Fruit fly (Drosophila melanogaster) whole organism, embryonic: ENCODE data around the gene gce.

Experiments used
- Atf-2 ChIP-seq: fragments of 200-800 bp; sonication (Bioruptor generic); optimal IDR thresholded peaks from 2 replicates; lab custom pipeline; 2016; ENCODE audit warnings: missing biosample characterization, missing genetic modification characterization
- CG1024 ChIP-seq: fragments of 200-800 bp; sonication (Bioruptor generic); IDR thresholded peaks from 2 replicates; pipeline ENCODE4 v1.3.6; 2022; ENCODE audit warnings: missing biosample characterization, missing genetic modification characterization
- CG1233 ChIP-seq: fragments of 200-800 bp; sonication (Bioruptor generic); optimal IDR thresholded peaks from 4 replicates; lab custom pipeline; 2018; ENCODE audit warnings: missing biosample characterization, mild to moderate bottlenecking, missing genetic modification characterization
- CG12744 ChIP-seq: fragments of 200-800 bp; sonication (Bioruptor generic); optimal IDR thresholded peaks from 2 replicates; lab custom pipeline; 2016; ENCODE audit warnings: missing biosample characterization, missing genetic modification characterization
- CG14014 ChIP-seq: fragments of 200-800 bp; sonication (Bioruptor generic); IDR thresholded peaks from 2 replicates; pipeline ENCODE4 v1.3.6; 2022; ENCODE audit warnings: missing biosample characterization, missing genetic modification characterization
- CG14050 ChIP-seq: fragments of 200-800 bp; sonication (Bioruptor generic); IDR thresholded peaks from 3 replicates; pipeline ENCODE4 v1.3.6; 2022; ENCODE audit warnings: missing biosample characterization, missing genetic modification characterization
- CG15011 ChIP-seq: fragments of 200-800 bp; sonication (Bioruptor generic); optimal IDR thresholded peaks from 3 replicates; lab custom pipeline; 2018; ENCODE audit warnings: missing biosample characterization, mild to moderate bottlenecking, missing genetic modification characterization
- CG15269 ChIP-seq: fragments of 200-800 bp; sonication (Bioruptor generic); optimal IDR thresholded peaks from 2 replicates; lab custom pipeline; 2018; ENCODE audit warnings: missing biosample characterization, mild to moderate bottlenecking, missing genetic modification characterization, moderate library complexity
- CG1603 ChIP-seq: fragments of 200-800 bp; sonication (Bioruptor generic); optimal IDR thresholded peaks from 2 replicates; lab custom pipeline; 2019; ENCODE audit warnings: missing biosample characterization, mild to moderate bottlenecking, missing genetic modification characterization, moderate library complexity
- CG16779 ChIP-seq: fragments of 200-800 bp; sonication (Bioruptor generic); IDR thresholded peaks from 2 replicates; pipeline ENCODE4 v1.3.6; 2022; ENCODE audit warnings: missing biosample characterization, missing genetic modification characterization
- CG17186 ChIP-seq: fragments of 200-800 bp; sonication (Bioruptor generic); optimal IDR thresholded peaks from 3 replicates; lab custom pipeline; 2017; ENCODE audit warnings: missing biosample characterization, missing genetic modification reagents, missing genetic modification characterization
- CG17912 ChIP-seq: fragments of 200-800 bp; sonication (Bioruptor generic); optimal IDR thresholded peaks from 2 replicates; lab custom pipeline; 2018; ENCODE audit warnings: missing biosample characterization, mild to moderate bottlenecking, missing genetic modification characterization
- CG18476 ChIP-seq: fragments of 200-800 bp; sonication (Bioruptor generic); optimal IDR thresholded peaks from 2 replicates; lab custom pipeline; 2016; ENCODE audit warnings: missing biosample characterization, mild to moderate bottlenecking, missing genetic modification characterization
- CG2116 ChIP-seq: fragments of 200-800 bp; sonication (Bioruptor generic); optimal IDR thresholded peaks from 3 replicates; lab custom pipeline; 2018; ENCODE audit warnings: missing biosample characterization, mild to moderate bottlenecking, missing genetic modification characterization
- CG30431 ChIP-seq: fragments of 200-800 bp; sonication (Bioruptor generic); optimal IDR thresholded peaks from 2 replicates; lab custom pipeline; 2017; ENCODE audit warnings: missing biosample characterization, missing genetic modification characterization
- CG34376 ChIP-seq: fragments of 200-800 bp; sonication (Bioruptor generic); optimal IDR thresholded peaks from 2 replicates; lab custom pipeline; 2018; ENCODE audit warnings: missing biosample characterization, mild to moderate bottlenecking, missing genetic modification characterization
- CG3995 ChIP-seq: fragments of 200-800 bp; sonication (Bioruptor generic); optimal IDR thresholded peaks from 3 replicates; lab custom pipeline; 2016; ENCODE audit warnings: missing biosample characterization, missing genetic modification characterization
- CG8388 ChIP-seq: fragments of 200-800 bp; sonication (Bioruptor generic); optimal IDR thresholded peaks from 2 replicates; lab custom pipeline; 2019; ENCODE audit warnings: missing biosample characterization, mild to moderate bottlenecking, missing genetic modification characterization, moderate library complexity
- CG9437 ChIP-seq: fragments of 200-800 bp; sonication (Bioruptor generic); optimal IDR thresholded peaks from 2 replicates; lab custom pipeline; 2018; ENCODE audit warnings: missing biosample characterization, mild to moderate bottlenecking, missing genetic modification characterization
- CG9727 ChIP-seq: fragments of 200-800 bp; sonication (Bioruptor generic); optimal IDR thresholded peaks from 3 replicates; lab custom pipeline; 2017; ENCODE audit warnings: missing biosample characterization, mild to moderate bottlenecking, missing genetic modification characterization
- CTCF ChIP-seq: fragments of 200-800 bp; sonication (Bioruptor generic); optimal IDR thresholded peaks from 2 replicates; lab custom pipeline; 2017; ENCODE audit warnings: missing biosample characterization, mild to moderate bottlenecking, missing genetic modification characterization, moderate library complexity
- CkIIα-i1 ChIP-seq: fragments of 200-800 bp; sonication (Bioruptor generic); IDR thresholded peaks from 2 replicates; pipeline ENCODE4 v1.3.6; 2022; ENCODE audit warnings: missing biosample characterization, missing genetic modification characterization
- CoRest ChIP-seq: fragments of 200-800 bp; sonication (Bioruptor generic); optimal IDR thresholded peaks from 3 replicates; lab custom pipeline; 2018; ENCODE audit warnings: missing biosample characterization, mild to moderate bottlenecking, missing genetic modification characterization, moderate library complexity
- D19A ChIP-seq: fragments of 200-800 bp; optimal IDR thresholded peaks from 3 replicates; lab custom pipeline; 2019; ENCODE audit warnings: missing biosample characterization, mild to moderate bottlenecking, missing genetic modification characterization, moderate library complexity
- Dp ChIP-seq: fragments of 200-800 bp; sonication (Bioruptor generic); optimal IDR thresholded peaks from 2 replicates; lab custom pipeline; 2018; ENCODE audit warnings: missing biosample characterization, mild to moderate bottlenecking, missing genetic modification characterization, moderate library complexity
- Fer1 ChIP-seq: fragments of 200-800 bp; sonication (Bioruptor generic); optimal IDR thresholded peaks from 2 replicates; lab custom pipeline; 2017; ENCODE audit warnings: missing biosample characterization, mild to moderate bottlenecking, missing genetic modification characterization
- Fer2 ChIP-seq: fragments of 200-800 bp; sonication (Bioruptor generic); optimal IDR thresholded peaks from 2 replicates; lab custom pipeline; 2018; ENCODE audit warnings: missing biosample characterization, mild to moderate bottlenecking, missing genetic modification characterization, moderate library complexity
- Hr3 ChIP-seq: fragments of 200-800 bp; sonication (Bioruptor generic); optimal IDR thresholded peaks from 3 replicates; lab custom pipeline; 2016; ENCODE audit warnings: missing biosample characterization, missing genetic modification characterization
- Hr51 ChIP-seq, 2 experiments: fragments of 200-800 bp; sonication (Bioruptor generic); optimal IDR thresholded peaks; 2 replicates in 1 of 2; 3 replicates in 1 of 2; lab custom pipeline; 2016 to 2018; ENCODE audit warnings: missing biosample characterization in 2 of 2, missing genetic modification characterization in 2 of 2, mild to moderate bottlenecking in 1 of 2, moderate library complexity in 1 of 2
- Jarid2 ChIP-seq: fragments of 200-800 bp; sonication (Bioruptor generic); optimal IDR thresholded peaks from 3 replicates; lab custom pipeline; 2017; ENCODE audit warnings: mild to moderate bottlenecking, missing biosample characterization, missing genetic modification reagents, missing genetic modification characterization
- Kr ChIP-seq: fragments of 200-800 bp; sonication (Bioruptor generic); optimal IDR thresholded peaks from 2 replicates; lab custom pipeline; 2017; ENCODE audit warnings: missing biosample characterization, mild to moderate bottlenecking, missing genetic modification characterization
- Neu2 ChIP-seq: fragments of 200-800 bp; sonication (Bioruptor generic); optimal IDR thresholded peaks from 3 replicates; lab custom pipeline; 2016; ENCODE audit warnings: missing biosample characterization, missing genetic modification characterization, borderline replicate concordance
- Pdp1 ChIP-seq, 2 experiments: fragments of 200-800 bp; sonication (Bioruptor generic); optimal IDR thresholded peaks; 3 replicates each; lab custom pipeline; 2016; ENCODE audit warnings: missing biosample characterization in 2 of 2, missing genetic modification characterization in 2 of 2, mild to moderate bottlenecking in 1 of 2, moderate library complexity in 1 of 2
- Scr ChIP-seq: fragments of 200-800 bp; sonication (Bioruptor generic); IDR thresholded peaks from 2 replicates; pipeline ENCODE4 v1.3.6; 2022; ENCODE audit warnings: missing biosample characterization, missing genetic modification characterization; ENCODE audit not compliant: partially characterized antibody
- Spps ChIP-seq: fragments of 200-800 bp; sonication (Bioruptor generic); optimal IDR thresholded peaks from 2 replicates; lab custom pipeline; 2018; ENCODE audit warnings: missing biosample characterization, mild to moderate bottlenecking, missing genetic modification characterization
- TFAM ChIP-seq: fragments of 200-800 bp; sonication (Bioruptor generic); optimal IDR thresholded peaks from 2 replicates; lab custom pipeline; 2017; ENCODE audit warnings: missing biosample characterization, missing genetic modification characterization, inconsistent platforms
- Usf ChIP-seq: fragments of 200-800 bp; sonication (Bioruptor generic); optimal IDR thresholded peaks from 2 replicates; lab custom pipeline; 2017; ENCODE audit warnings: missing genotype, missing biosample characterization, missing genetic modification characterization
- Xbp1 ChIP-seq: fragments of 200-800 bp; sonication (Bioruptor generic); optimal IDR thresholded peaks from 3 replicates; lab custom pipeline; 2016; ENCODE audit warnings: missing biosample characterization, mild to moderate bottlenecking, missing genetic modification characterization
- YL-1 ChIP-seq: fragments of 200-800 bp; sonication (Bioruptor generic); optimal IDR thresholded peaks from 3 replicates; lab custom pipeline; 2017; ENCODE audit warnings: missing biosample characterization, mild to moderate bottlenecking, missing genetic modification characterization
- chif ChIP-seq, 2 experiments: fragments of 200-800 bp; sonication (Bioruptor generic); optimal IDR thresholded peaks; 3 replicates each; lab custom pipeline; 2016; ENCODE audit warnings: missing biosample characterization in 2 of 2, missing genetic modification characterization in 2 of 2
- gce ChIP-seq: fragments of 200-800 bp; sonication (Bioruptor generic); IDR thresholded peaks from 3 replicates; pipeline ENCODE4 v1.3.6; 2022; ENCODE audit warnings: missing biosample characterization, missing genetic modification characterization
- her ChIP-seq: fragments of 200-800 bp; sonication (Bioruptor generic); optimal IDR thresholded peaks from 2 replicates; lab custom pipeline; 2016; ENCODE audit warnings: missing biosample characterization, missing genetic modification characterization
- lmd ChIP-seq: fragments of 200-800 bp; sonication (Bioruptor generic); IDR thresholded peaks from 2 replicates; pipeline ENCODE4 v1.3.6; 2022; ENCODE audit warnings: missing biosample characterization, missing genetic modification characterization
- sd ChIP-seq: fragments of 200-800 bp; sonication (Bioruptor generic); optimal IDR thresholded peaks from 3 replicates; lab custom pipeline; 2018; ENCODE audit warnings: missing biosample characterization, mild to moderate bottlenecking, missing genetic modification characterization, moderate library complexity
- sens ChIP-seq: fragments of 200-800 bp; sonication (Bioruptor generic); peaks from one replicate; lab custom pipeline; 2016; ENCODE audit warnings: missing biosample characterization, missing genetic modification characterization
- shn ChIP-seq: fragments of 200-800 bp; sonication (Bioruptor generic); optimal IDR thresholded peaks from 3 replicates; lab custom pipeline; 2016; ENCODE audit warnings: missing biosample characterization, missing genetic modification characterization
- sqz ChIP-seq: fragments of 200-800 bp; sonication (Bioruptor generic); optimal IDR thresholded peaks from 3 replicates; lab custom pipeline; 2018; ENCODE audit warnings: missing biosample characterization, mild to moderate bottlenecking, missing genetic modification characterization
- trem ChIP-seq: fragments of 200-800 bp; optimal IDR thresholded peaks from 3 replicates; lab custom pipeline; 2019; ENCODE audit warnings: missing biosample characterization, mild to moderate bottlenecking, missing genetic modification characterization, moderate library complexity
- unc-4 ChIP-seq: fragments of 200-800 bp; sonication (Bioruptor generic); IDR thresholded peaks from 2 replicates; pipeline ENCODE4 v1.3.6; 2022; ENCODE audit warnings: missing biosample characterization, missing genetic modification characterization; ENCODE audit not compliant: partially characterized antibody
- usp ChIP-seq: fragments of >200 bp; optimal IDR thresholded peaks from 2 replicates; lab custom pipeline; 2017; ENCODE audit warnings: missing biosample characterization, missing genetic modification characterization

The gce gene

dm6 chrX:15333066-15333874, 35.7 kb downstream of the gce start, which contains the start of the genes CG9114 and HDAC6 (continued):
- TF ChIP-seq Xbp1 (GFP tag; lab: Kevin White, UChicago): no peak
- TF ChIP-seq sd (tag; lab: Kevin White, UChicago): peak; percentile 96
- no peak for TF ChIP-seq chif (GFP tag; optimal IDR thresholded peaks at IDR 0.05; lab: Kevin White, UChicago)
- no peak for TF ChIP-seq Fer1 (GFP tag; lab: Kevin White, UChicago)
- TF ChIP-seq CG14050 (GFP tag; lab: Robert Waterston, UW): no peak
- TF ChIP-seq CG9727 (GFP tag; lab: Kevin White, UChicago): peak; percentile 41
- TF ChIP-seq CG30431 (GFP tag; lab: Kevin White, UChicago): no peak
- no peak for TF ChIP-seq CG1603
- TF ChIP-seq unc-4 (GFP tag; lab: Robert Waterston, UW): peak; percentile 91
- TF ChIP-seq TFAM (GFP tag; lab: Kevin White, UChicago): no peak
- peak; percentile 91 for TF ChIP-seq Scr (GFP tag; lab: Robert Waterston, UW)
- TF ChIP-seq usp (GFP tag; lab: Kevin White, UChicago): no peak
- TF ChIP-seq Jarid2 (GFP tag; lab: Kevin White, UChicago): no peak
- peak; percentile 86 for TF ChIP-seq sens (GFP tag; lab: Kevin White, UChicago)
- no peak for TF ChIP-seq Hr3 (GFP tag; lab: Kevin White, UChicago)
- TF ChIP-seq Hr51 (GFP tag; optimal IDR thresholded peaks at IDR 0.05; lab: Kevin White, UChicago): no peak
- TF ChIP-seq CG2116 (GFP tag; lab: Kevin White, UChicago): peak; percentile 77
- TF ChIP-seq Dp (GFP tag; lab: Kevin White, UChicago): peak; percentile 74
- TF ChIP-seq CG12744: no peak
- no peak for TF ChIP-seq sqz (GFP tag; lab: Kevin White, UChicago)
- no peak for TF ChIP-seq Spps (tag; lab: Kevin White, UChicago)
- TF ChIP-seq CG17912 (GFP tag; lab: Kevin White, UChicago): no peak
- no peak for TF ChIP-seq Atf-2 (GFP tag; lab: Kevin White, UChicago)
- no peak for TF ChIP-seq CG14014 (GFP tag; lab: Robert Waterston, UW)
- no peak for TF ChIP-seq Kr (GFP tag; lab: Kevin White, UChicago)
- TF ChIP-seq CG15011 (GFP tag; lab: Kevin White, UChicago): no peak
- TF ChIP-seq CG18476 (GFP tag; lab: Kevin White, UChicago): no peak
- TF ChIP-seq CG16779 (GFP tag; lab: Robert Waterston, UW): no peak
- TF ChIP-seq lmd: no peak
- peak; percentile 11 for TF ChIP-seq CG17186 (GFP tag; lab: Kevin White, UChicago)
- TF ChIP-seq CTCF (GFP tag; lab: Kevin White, UChicago): no peak
- TF ChIP-seq CG8388 (GFP tag; lab: Kevin White, UChicago): peak; percentile 6
- TF ChIP-seq D19A (tag; lab: Kevin White, UChicago): no peak
- no peak for TF ChIP-seq CG1233 (GFP tag; lab: Kevin White, UChicago)
- TF ChIP-seq CG9437 (GFP tag; lab: Kevin White, UChicago): no peak
- no peak for TF ChIP-seq CG3995
- no peak for TF ChIP-seq CkIIα-i1 (GFP tag; lab: Robert Waterston, UW)
- no peak for TF ChIP-seq trem (tag; lab: Kevin White, UChicago)
- 0 out of 3 replicates have a peak, but pooled peaks have one; percentile 60 for TF ChIP-seq gce
- TF ChIP-seq Fer2 (tag; lab: Kevin White, UChicago): no peak
- peak; percentile 10 for TF ChIP-seq YL-1 (GFP tag; lab: Kevin White, UChicago)
- peak; percentile 19 for TF ChIP-seq CG34376
- TF ChIP-seq Usf (GFP tag; lab: Kevin White, UChicago): no peak
- no peak for TF ChIP-seq CG15269 (tag; lab: Kevin White, UChicago)
- TF ChIP-seq Neu2 (GFP tag; lab: Kevin White, UChicago): no peak
- no peak for TF ChIP-seq shn (GFP tag; lab: Kevin White, UChicago)
- peak in 1 of 2 experiments; percentile 88 for TF ChIP-seq Pdp1 (GFP tag; optimal IDR thresholded peaks at IDR 0.05; lab: Kevin White, UChicago)
- no peak for TF ChIP-seq CoRest (tag; lab: Kevin White, UChicago)
- TF ChIP-seq CG1024 (GFP tag; lab: Robert Waterston, UW): no peak
- TF ChIP-seq her (GFP tag; lab: Kevin White, UChicago): no peak
